Worm (Caenorhabditis elegans) whole organism, L1 larva: ENCODE measurements around the gene ZK1010.5.

Experiments used
- aly-2 ChIP-seq: fragments of 150-350 bp; optimal IDR thresholded peaks from 2 replicates; lab custom pipeline; 2014; ENCODE audit warnings: missing biosample characterization, missing genetic modification characterization
- ces-1 ChIP-seq: fragments of 150-350 bp; optimal IDR thresholded peaks from 2 replicates; lab custom pipeline; 2014; ENCODE audit warnings: missing biosample characterization, missing genetic modification reagents, missing genetic modification characterization
- mdl-1 ChIP-seq, 2 experiments: fragments of 150-350 bp; optimal IDR thresholded peaks; 2 replicates each; lab custom pipeline; 2014 to 2017; ENCODE audit warnings: missing biosample characterization in 2 of 2, missing genetic modification characterization in 2 of 2, inconsistent platforms in 1 of 2
- nhr-11 ChIP-seq: fragments of 150-350 bp; optimal IDR thresholded peaks from 2 replicates; lab custom pipeline; 2014; ENCODE audit warnings: missing biosample characterization, missing genetic modification characterization
- rnt-1 ChIP-seq: sonication (generic microtip); optimal IDR thresholded peaks from 2 replicates; lab custom pipeline; 2016; ENCODE audit warnings: mild to moderate bottlenecking, missing genetic modification characterization, moderate library complexity, missing compliant biosample characterization
- sup-37 ChIP-seq: fragments of 200-800 bp; sonication (Bioruptor generic); optimal IDR thresholded peaks from 2 replicates; lab custom pipeline; 2018; ENCODE audit warnings: mild to moderate bottlenecking, missing genetic modification characterization, missing compliant biosample characterization

DNA sequence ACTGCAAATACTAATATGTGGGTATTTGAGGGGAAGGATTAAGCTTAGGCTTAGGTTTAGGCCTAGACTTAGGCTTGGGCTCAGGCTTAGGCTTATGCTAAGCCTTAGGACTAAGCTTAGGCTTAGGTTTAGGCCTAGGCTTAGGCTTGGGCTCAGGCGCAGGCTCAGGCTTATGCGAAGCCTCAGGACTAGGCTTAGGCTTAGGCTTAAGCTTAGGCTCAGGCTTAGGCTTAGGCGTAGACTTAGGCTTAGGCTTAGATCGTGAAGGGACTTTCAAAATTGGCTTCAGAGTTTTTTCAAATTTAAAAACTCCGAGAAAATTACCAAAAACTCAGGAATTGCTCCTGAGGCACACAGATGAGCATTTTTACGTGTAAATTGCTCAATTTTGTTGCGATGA lies 42.2 kb downstream of the ZK1010.5 start:
- TF ChIP-seq sup-37 (GFP tag; lab: Kevin White, UChicago) (no peak), ces-1 (GFP tag; lab: Kevin White, UChicago) (no peak), nhr-11 (no peak), mdl-1 (tag; optimal IDR thresholded peaks at IDR 0.05; lab: Kevin White, UChicago) (no peak), rnt-1 (tag; lab: Kevin White, UChicago) (no peak), aly-2 (no peak)
